Worm (Caenorhabditis elegans) whole organism, L4 larva: Measurements from ENCODE around the gene C40C9.4.

Experiments
- F26F4.8 ChIP-seq: fragments of 200-800 bp; sonication (Bioruptor generic); conservative IDR thresholded peaks from 2 replicates; pipeline ENCODE4 v1.3.6; 2022; ENCODE audit warnings: missing genetic modification characterization, missing compliant biosample characterization
- F49E8.2 ChIP-seq: sonication (generic microtip); optimal IDR thresholded peaks from 2 replicates; lab custom pipeline; 2016; ENCODE audit warnings: missing compliant biosample characterization, mild to moderate bottlenecking, missing genetic modification characterization, borderline replicate concordance
- T20F7.1 ChIP-seq: fragments of 200-800 bp; sonication (Bioruptor generic); optimal IDR thresholded peaks from 2 replicates; lab custom pipeline; 2018; ENCODE audit warnings: mild to moderate bottlenecking, missing genetic modification characterization, missing compliant biosample characterization
- Y105C5A.15 ChIP-seq: fragments of 200-800 bp; sonication (Bioruptor generic); IDR thresholded peaks from 2 replicates; pipeline ENCODE4 v1.3.6; 2022; ENCODE audit warnings: missing genetic modification characterization, missing compliant biosample characterization
- Y5F2A.4 ChIP-seq: fragments of 200-800 bp; sonication (Bioruptor generic); optimal IDR thresholded peaks from 2 replicates; lab custom pipeline; 2018; ENCODE audit warnings: mild to moderate bottlenecking, missing genetic modification characterization, missing compliant biosample characterization
- Y75B8A.6 ChIP-seq: fragments of 200-800 bp; sonication (Bioruptor generic); IDR thresholded peaks from 2 replicates; pipeline ENCODE4 v1.3.6; 2022; ENCODE audit warnings: missing genetic modification reagents, missing genetic modification characterization, missing compliant biosample characterization
- ama-1 ChIP-seq: fragments of 150-350 bp; optimal IDR thresholded peaks from 2 replicates; lab custom pipeline; 2014; ENCODE audit warnings: inconsistent platforms, mixed read lengths
- attf-4 ChIP-seq: sonication (generic microtip); optimal IDR thresholded peaks from 3 replicates; lab custom pipeline; 2017; ENCODE audit warnings: missing biosample characterization, missing genetic modification characterization
- ceh-62 ChIP-seq: sonication (generic microtip); optimal IDR thresholded peaks from 2 replicates; lab custom pipeline; 2017; ENCODE audit warnings: missing biosample characterization, missing genetic modification characterization
- daf-8 ChIP-seq: fragments of 200-800 bp; sonication (Bioruptor generic); IDR thresholded peaks from 2 replicates; pipeline ENCODE4 v1.3.6; 2022; ENCODE audit warnings: missing genetic modification characterization, missing compliant biosample characterization
- dmd-8 ChIP-seq: fragments of 200-800 bp; sonication (Bioruptor generic); IDR thresholded peaks from 2 replicates; pipeline ENCODE4 v1.3.6; 2022; ENCODE audit warnings: missing genetic modification characterization, missing compliant biosample characterization
- dve-1 ChIP-seq: sonication (generic microtip); optimal IDR thresholded peaks from 2 replicates; lab custom pipeline; 2017; ENCODE audit warnings: antibody characterized with exemption, mild to moderate bottlenecking, missing genetic modification characterization, missing compliant biosample characterization; ENCODE audit not compliant: insufficient read depth
- egl-27 ChIP-seq: sonication (generic microtip); optimal IDR thresholded peaks from 3 replicates; lab custom pipeline; 2017; ENCODE audit warnings: missing biosample characterization, missing genetic modification reagents, missing genetic modification characterization
- fos-1 ChIP-seq: fragments of 150-350 bp; optimal IDR thresholded peaks from 2 replicates; lab custom pipeline; 2014; ENCODE audit warnings: missing biosample characterization, missing genetic modification characterization
- gei-8 ChIP-seq: fragments of 200-800 bp; sonication (Bioruptor generic); optimal IDR thresholded peaks from 2 replicates; lab custom pipeline; 2018; ENCODE audit warnings: mild to moderate bottlenecking, missing genetic modification characterization, missing compliant biosample characterization
- hlh-11 ChIP-seq: fragments of 200-800 bp; sonication (Bioruptor generic); optimal IDR thresholded peaks from 2 replicates; lab custom pipeline; 2018; ENCODE audit warnings: mild to moderate bottlenecking, missing genetic modification characterization, missing compliant biosample characterization
- lin-1 ChIP-seq: fragments of 200-800 bp; sonication (Bioruptor generic); IDR thresholded peaks from 2 replicates; pipeline ENCODE4 v1.3.6; 2022; ENCODE audit warnings: missing genetic modification reagents, missing genetic modification characterization, missing compliant biosample characterization
- lin-15B ChIP-seq: fragments of 150-350 bp; sonication (generic microtip); optimal IDR thresholded peaks from 3 replicates; lab custom pipeline; 2014; ENCODE audit warnings: missing biosample characterization, missing genetic modification characterization
- lin-38 ChIP-seq: fragments of 200-800 bp; sonication (Bioruptor generic); IDR thresholded peaks from 2 replicates; pipeline ENCODE4 v1.3.6; 2022; ENCODE audit warnings: missing genetic modification reagents, missing genetic modification characterization, missing compliant biosample characterization
- lsy-2 ChIP-seq, 2 experiments: fragments of 150-350 bp in 1 of 2; sonication (generic microtip) in 1 of 2; optimal IDR thresholded peaks; 2 replicates each; lab custom pipeline; 2014 to 2017; ENCODE audit warnings: missing biosample characterization in 2 of 2, missing genetic modification characterization in 2 of 2
- madf-5 ChIP-seq, 2 experiments: fragments of 200-800 bp; sonication (Bioruptor generic); IDR thresholded peaks; 2 replicates each; pipeline ENCODE4 v1.3.6; 2022; ENCODE audit warnings: missing compliant biosample characterization in 2 of 2, missing genetic modification characterization in 2 of 2
- madf-9 ChIP-seq: fragments of 200-800 bp; sonication (Bioruptor generic); conservative IDR thresholded peaks from 2 replicates; pipeline ENCODE4 v1.3.6; 2022; ENCODE audit warnings: missing genetic modification reagents, missing genetic modification characterization, missing compliant biosample characterization
- mep-1 ChIP-seq: fragments of 150-350 bp; sonication (generic microtip); optimal IDR thresholded peaks from 3 replicates; lab custom pipeline; 2014; ENCODE audit warnings: missing biosample characterization, missing genetic modification characterization
- nhr-10 ChIP-seq: fragments of 150-350 bp; optimal IDR thresholded peaks from 2 replicates; lab custom pipeline; 2014; ENCODE audit warnings: missing biosample characterization, missing genetic modification characterization
- nhr-237 ChIP-seq: sonication (generic microtip); optimal IDR thresholded peaks from 2 replicates; lab custom pipeline; 2017; ENCODE audit warnings: missing biosample characterization, missing genetic modification characterization
- nhr-25 ChIP-seq: sonication (generic microtip); optimal IDR thresholded peaks from 2 replicates; lab custom pipeline; 2017; ENCODE audit warnings: missing genetic modification characterization, mild to moderate bottlenecking, missing compliant biosample characterization, antibody characterized with exemption, moderate library complexity, borderline replicate concordance; ENCODE audit not compliant: insufficient read depth
- nhr-28 ChIP-seq: fragments of 150-350 bp; optimal IDR thresholded peaks from 2 replicates; lab custom pipeline; 2014; ENCODE audit warnings: missing biosample characterization, missing genetic modification characterization
- nhr-77 ChIP-seq: fragments of 150-350 bp; optimal IDR thresholded peaks from 2 replicates; lab custom pipeline; 2014; ENCODE audit warnings: missing biosample characterization, missing genetic modification characterization
- pqm-1 ChIP-seq: sonication (generic microtip); optimal IDR thresholded peaks from 2 replicates; lab custom pipeline; 2017; ENCODE audit warnings: missing biosample characterization, missing genetic modification characterization
- set-16 ChIP-seq: fragments of 200-800 bp; sonication (Bioruptor generic); IDR thresholded peaks from 2 replicates; pipeline ENCODE4 v1.3.6; 2022; ENCODE audit warnings: missing genetic modification reagents, missing genetic modification characterization, missing compliant biosample characterization
- skn-1 ChIP-seq: fragments of 150-350 bp; optimal IDR thresholded peaks from 2 replicates; lab custom pipeline; 2014; ENCODE audit warnings: missing biosample characterization, missing genetic modification characterization
- snpc-4 ChIP-seq: fragments of 150-350 bp; optimal IDR thresholded peaks from 2 replicates; lab custom pipeline; 2014; ENCODE audit warnings: missing biosample characterization, missing genetic modification characterization
- spr-3 ChIP-seq: fragments of 200-800 bp; sonication (Bioruptor generic); optimal IDR thresholded peaks from 2 replicates; lab custom pipeline; 2018; ENCODE audit warnings: mild to moderate bottlenecking, missing genetic modification characterization, missing compliant biosample characterization
- unc-130 ChIP-seq: sonication (generic microtip); optimal IDR thresholded peaks from 2 replicates; lab custom pipeline; 2016; ENCODE audit warnings: missing genetic modification reagents, missing genetic modification characterization, missing compliant biosample characterization
- unc-62 ChIP-seq, 3 experiments: fragments of 150-350 bp in 1 of 3; sonication (generic microtip); optimal IDR thresholded peaks in 2 of 3; peaks in 1 of 3; 1 replicate in 1 of 3; 2 replicates in 2 of 3; lab custom pipeline; 2014 to 2017; ENCODE audit warnings: missing biosample characterization in 3 of 3, missing genetic modification characterization in 3 of 3, missing genetic modification reagents in 3 of 3, missing genotype in 1 of 3
- zfp-2 ChIP-seq: sonication (generic microtip); optimal IDR thresholded peaks from 2 replicates; lab custom pipeline; 2016; ENCODE audit warnings: mild to moderate bottlenecking, missing genetic modification characterization, missing compliant biosample characterization
- zfp-3 ChIP-seq: fragments of 200-800 bp; sonication (Bioruptor generic); conservative IDR thresholded peaks from 2 replicates; pipeline ENCODE4 v1.3.6; 2022; ENCODE audit warnings: missing genetic modification reagents, missing genetic modification characterization, missing compliant biosample characterization
- zip-2 ChIP-seq: fragments of 150-350 bp; optimal IDR thresholded peaks from 2 replicates; lab custom pipeline; 2014; ENCODE audit warnings: missing biosample characterization, missing genetic modification characterization

The C40C9.4 gene

ce11 chrX:13665447-13665846 is 14.5 kb downstream of the C40C9.4 start (continued):
- peak; percentile 92 for TF ChIP-seq spr-3
- TF ChIP-seq dmd-8 (GFP tag; lab: Robert Waterston, UW): peak; percentile 99
- TF ChIP-seq dve-1 (tag; lab: Kevin White, UChicago): peak; percentile 84
- peak; percentile 66 for TF ChIP-seq zip-2 (tag; lab: Kevin White, UChicago)
- TF ChIP-seq ceh-62: no peak
- TF ChIP-seq attf-4 (tag; lab: Kevin White, UChicago): peak; percentile 23
- peak; percentile 80; the same call in 1 of the 2 replicates for TF ChIP-seq daf-8
- TF ChIP-seq lin-15B (tag; lab: Kevin White, UChicago): no peak
- peak; percentile 92 for TF ChIP-seq mep-1 (tag; lab: Kevin White, UChicago)
- no peak for TF ChIP-seq egl-27 (tag; lab: Kevin White, UChicago)
- peak; percentile 65 for TF ChIP-seq nhr-28 (tag; lab: Kevin White, UChicago)
- peak; percentile 74 for TF ChIP-seq set-16 (GFP tag; lab: Robert Waterston, UW)
- TF ChIP-seq Y75B8A.6: peak; percentile 95
- peak; percentile 99 for TF ChIP-seq F26F4.8 (GFP tag; lab: Robert Waterston, UW)
- peak; percentile 68; the same call in 1 of the 2 replicates for TF ChIP-seq zfp-3 (GFP tag; lab: Robert Waterston, UW)
- TF ChIP-seq T20F7.1 (GFP tag; lab: Kevin White, UChicago): peak; percentile 74
- TF ChIP-seq nhr-25 (tag; lab: Kevin White, UChicago): no peak
- TF ChIP-seq hlh-11 (tag; lab: Kevin White, UChicago): peak; percentile 83
- no peak for TF ChIP-seq ama-1 (lab: Kevin White, UChicago)
- peak; percentile 92 for TF ChIP-seq gei-8
- no peak for TF ChIP-seq nhr-10 (tag; lab: Kevin White, UChicago)
- TF ChIP-seq Y5F2A.4: peak; percentile 90
- TF ChIP-seq pqm-1 (tag; lab: Kevin White, UChicago): no peak
- TF ChIP-seq unc-130 (GFP tag; lab: Kevin White, UChicago): peak; percentile 73
- TF ChIP-seq snpc-4 (tag; lab: Kevin White, UChicago): no peak
- TF ChIP-seq lsy-2 (tag; optimal IDR thresholded peaks at IDR 0.05; lab: Kevin White, UChicago): peak in 1 of 2 experiments; percentile 78
- peak; percentile 81 for TF ChIP-seq F49E8.2 (tag; lab: Kevin White, UChicago)
- TF ChIP-seq nhr-237 (tag; lab: Kevin White, UChicago): no peak
- TF ChIP-seq lin-38: peak; percentile 87
- peak; percentile 80 for TF ChIP-seq nhr-77
- TF ChIP-seq madf-5 (GFP tag; IDR thresholded peaks at IDR 0.05; lab: Robert Waterston, UW): peak; percentile 93 to 97
- peak; percentile 98 for TF ChIP-seq Y105C5A.15

ce11 chrX:13666864-13667263 is 16.0 kb downstream of the C40C9.4 start:
- TF ChIP-seq fos-1 (tag; lab: Kevin White, UChicago): no peak
- TF ChIP-seq skn-1 (tag; lab: Kevin White, UChicago): no peak
- TF ChIP-seq lin-1 (GFP tag; lab: Robert Waterston, UW): no peak
- TF ChIP-seq egl-27 (tag; lab: Kevin White, UChicago): no peak
- peak in 1 of 2 experiments; percentile 90 for TF ChIP-seq unc-62 (GFP tag; optimal IDR thresholded peaks at IDR 0.05 in 1 of 2; lab: Kevin White, UChicago)
- no peak for TF ChIP-seq unc-62 (tag; optimal IDR thresholded peaks at IDR 0.05; lab: Kevin White, UChicago)
- no peak for TF ChIP-seq Y105C5A.15
- no peak for TF ChIP-seq madf-9 (GFP tag; lab: Robert Waterston, UW)
- no peak for TF ChIP-seq spr-3

- TF ChIP-seq zfp-2: no peak
- peak in 1 of 2 experiments; percentile 19 for TF ChIP-seq unc-62 (GFP tag; optimal IDR thresholded peaks at IDR 0.05 in 1 of 2; lab: Kevin White, UChicago)
- TF ChIP-seq unc-62 (tag; optimal IDR thresholded peaks at IDR 0.05; lab: Kevin White, UChicago): no peak
Measured at ce11 chrX:13668728-13669127, 17.8 kb downstream of the C40C9.4 start, which contains the start of gene C04A11.2. Gene C04A11.2 (minus strand): TSS chrX:13668828.
